Fruit fly (Drosophila melanogaster) whole organism, pupa: Measurements from ENCODE around the gene PpV.

Source experiments
- CG10348 ChIP-seq: fragments of 200-800 bp; sonication (Bioruptor generic); IDR thresholded peaks from 2 replicates; pipeline ENCODE4 v1.3.6; 2022; ENCODE audit warnings: missing biosample characterization, missing genetic modification characterization
- CG12605 ChIP-seq: fragments of 200-800 bp; sonication (Bioruptor generic); IDR thresholded peaks from 2 replicates; pipeline ENCODE4 v1.3.6; 2022; ENCODE audit warnings: missing biosample characterization, missing genetic modification characterization
- CG13204 ChIP-seq: fragments of 200-800 bp; sonication (Bioruptor generic); optimal IDR thresholded peaks from 2 replicates; lab custom pipeline; 2018; ENCODE audit warnings: missing biosample characterization, mild to moderate bottlenecking, missing genetic modification characterization, moderate library complexity
- CG14655 ChIP-seq: fragments of 200-800 bp; sonication (Bioruptor generic); optimal IDR thresholded peaks from 3 replicates; lab custom pipeline; 2017; ENCODE audit warnings: mild to moderate bottlenecking, missing biosample characterization, missing genetic modification reagents, missing genetic modification characterization
- CG15710 ChIP-seq: fragments of 200-800 bp; sonication (Bioruptor generic); optimal IDR thresholded peaks from 2 replicates; lab custom pipeline; 2018; ENCODE audit warnings: missing biosample characterization, mild to moderate bottlenecking, missing genetic modification characterization, moderate library complexity
- CG17806 ChIP-seq: fragments of 200-800 bp; sonication (Bioruptor generic); optimal IDR thresholded peaks from 2 replicates; lab custom pipeline; 2018; ENCODE audit warnings: missing biosample characterization, mild to moderate bottlenecking, missing genetic modification characterization, moderate library complexity
- CG32121 ChIP-seq: fragments of 200-800 bp; sonication (Bioruptor generic); IDR thresholded peaks from 2 replicates; pipeline ENCODE4 v1.3.6; 2022; ENCODE audit warnings: missing biosample characterization, missing genetic modification characterization
- CG34367 ChIP-seq: fragments of 200-800 bp; sonication (Bioruptor generic); optimal IDR thresholded peaks from 2 replicates; lab custom pipeline; 2018; ENCODE audit warnings: missing biosample characterization, mild to moderate bottlenecking, missing genetic modification characterization
- CG4496 ChIP-seq: fragments of 200-800 bp; sonication (Bioruptor generic); IDR thresholded peaks from 3 replicates; pipeline ENCODE4 v1.3.6; 2022; ENCODE audit warnings: missing biosample characterization, missing genetic modification characterization
- CG8159 ChIP-seq: fragments of 200-800 bp; sonication (Bioruptor generic); optimal IDR thresholded peaks from 3 replicates; lab custom pipeline; 2018; ENCODE audit warnings: missing biosample characterization, mild to moderate bottlenecking, missing genetic modification characterization, moderate library complexity
- CG8301 ChIP-seq: fragments of 200-800 bp; sonication (Bioruptor generic); optimal IDR thresholded peaks from 2 replicates; lab custom pipeline; 2018; ENCODE audit warnings: missing biosample characterization, mild to moderate bottlenecking, missing genetic modification characterization
- CG9948 ChIP-seq: fragments of 200-800 bp; sonication (Bioruptor generic); optimal IDR thresholded peaks from 2 replicates; lab custom pipeline; 2018; ENCODE audit warnings: missing biosample characterization, mild to moderate bottlenecking, missing genetic modification characterization, moderate library complexity
- D1 ChIP-seq: fragments of 200-800 bp; sonication (Bioruptor generic); optimal IDR thresholded peaks from 2 replicates; lab custom pipeline; 2018; ENCODE audit warnings: missing biosample characterization, mild to moderate bottlenecking, missing genetic modification characterization, moderate library complexity
- EcR ChIP-seq: fragments of 200-800 bp; sonication (Bioruptor generic); optimal IDR thresholded peaks from 3 replicates; lab custom pipeline; 2019; ENCODE audit warnings: missing biosample characterization, missing genetic modification characterization, mild to moderate bottlenecking, moderate library complexity, missing genetic modification reagents
- Ets98B ChIP-seq: fragments of 200-800 bp; sonication (Bioruptor generic); IDR thresholded peaks from 2 replicates; pipeline ENCODE4 v1.3.6; 2022; ENCODE audit warnings: missing biosample characterization, missing genetic modification characterization
- Pif1A ChIP-seq: fragments of 200-800 bp; sonication (Bioruptor generic); optimal IDR thresholded peaks from 3 replicates; lab custom pipeline; 2016; ENCODE audit warnings: missing biosample characterization, missing genetic modification characterization
- Pif1B ChIP-seq: fragments of 200-800 bp; sonication (Bioruptor generic); optimal IDR thresholded peaks from 3 replicates; lab custom pipeline; 2016; ENCODE audit warnings: missing biosample characterization, missing genetic modification characterization
- Snoo ChIP-seq: fragments of 200-800 bp; sonication (Bioruptor generic); optimal IDR thresholded peaks from 3 replicates; lab custom pipeline; 2017; ENCODE audit warnings: missing biosample characterization, mild to moderate bottlenecking, missing genetic modification characterization, inconsistent platforms
- fd96Ca ChIP-seq: fragments of 200-800 bp; sonication (Bioruptor generic); IDR thresholded peaks from 3 replicates; pipeline ENCODE4 v1.3.6; 2022; ENCODE audit warnings: missing biosample characterization, missing genetic modification characterization
- gl ChIP-seq: fragments of 200-800 bp; sonication (Bioruptor generic); optimal IDR thresholded peaks from 2 replicates; lab custom pipeline; 2018; ENCODE audit warnings: missing biosample characterization, mild to moderate bottlenecking, missing genetic modification characterization
- rn ChIP-seq: fragments of 200-800 bp; sonication (Bioruptor generic); IDR thresholded peaks from 2 replicates; pipeline ENCODE4 v1.3.6; 2022; ENCODE audit warnings: missing biosample characterization, missing genetic modification characterization

Gene PpV

dm6 chrX:6337702-6338101, 35.0 kb downstream of the PpV start, which contains the start of gene CG3842:
Gene CG3842, plus strand, starts transcription at chrX:6337762.
- TF ChIP-seq CG8301 (tag; lab: Kevin White, UChicago), result no peak
- TF ChIP-seq CG15710 (tag; lab: Kevin White, UChicago), result no peak
- no peak for TF ChIP-seq Ets98B (GFP tag; lab: Robert Waterston, UW)
- TF ChIP-seq CG17806 (tag; lab: Kevin White, UChicago), result no peak
- TF ChIP-seq rn (GFP tag; lab: Robert Waterston, UW), result no peak
- no peak for TF ChIP-seq fd96Ca (GFP tag; lab: Robert Waterston, UW)
- no peak for TF ChIP-seq D1 (tag; lab: Kevin White, UChicago)
- TF ChIP-seq CG9948, result no peak
- no peak for TF ChIP-seq Snoo (tag; lab: Kevin White, UChicago)
- no peak for TF ChIP-seq Pif1B (GFP tag; lab: Kevin White, UChicago)
- no peak for TF ChIP-seq Pif1A (GFP tag; lab: Kevin White, UChicago)
- TF ChIP-seq CG10348 (GFP tag; lab: Robert Waterston, UW), result no peak
- no peak for TF ChIP-seq CG13204 (GFP tag; lab: Kevin White, UChicago)
- no peak for TF ChIP-seq CG8159
- no peak for TF ChIP-seq CG34367 (tag; lab: Kevin White, UChicago)
- TF ChIP-seq gl (tag; lab: Kevin White, UChicago), result no peak
- TF ChIP-seq CG12605, result no peak
- no peak for TF ChIP-seq CG14655 (GFP tag; lab: Kevin White, UChicago)

- 0 out of 3 replicates have a peak, but pooled peaks have one; percentile 8 for TF ChIP-seq CG4496 (GFP tag; lab: Robert Waterston, UW)
- no peak for TF ChIP-seq fd96Ca (GFP tag; lab: Robert Waterston, UW)
- TF ChIP-seq rn (GFP tag; lab: Robert Waterston, UW), result no peak
- no peak for TF ChIP-seq CG8159
- TF ChIP-seq, all 21 proteins: peak for 1
Observed at dm6 chrX:6334945-6335344, 37.8 kb downstream of the PpV start.

dm6 chrX:6332988-6333719, 39.6 kb downstream of the PpV start:
- TF ChIP-seq CG34367 (tag; lab: Kevin White, UChicago) (no peak), CG14655 (GFP tag; lab: Kevin White, UChicago) (peak; percentile 68), CG17806 (tag; lab: Kevin White, UChicago) (no peak), CG15710 (tag; lab: Kevin White, UChicago) (peak; percentile 24), CG12605 (no peak; the same call in 1 of the 2 replicates), Ets98B (GFP tag; lab: Robert Waterston, UW) (no peak), EcR (GFP tag; lab: Kevin White, UChicago) (no peak), gl (tag; lab: Kevin White, UChicago) (no peak), fd96Ca (GFP tag; lab: Robert Waterston, UW) (peak; percentile 58; the same call in 2 of the 3 replicates), CG32121 (peak; percentile 21; the same call in 1 of the 2 replicates), CG10348 (GFP tag; lab: Robert Waterston, UW) (no peak), CG13204 (GFP tag; lab: Kevin White, UChicago) (peak; percentile 47), Pif1A (GFP tag; lab: Kevin White, UChicago) (no peak), CG8159 (peak; percentile 23), CG4496 (GFP tag; lab: Robert Waterston, UW) (peak; percentile 52; the same call in 2 of the 3 replicates), Pif1B (GFP tag; lab: Kevin White, UChicago) (no peak), rn (GFP tag; lab: Robert Waterston, UW) (no peak), CG9948 (peak; percentile 23), Snoo (tag; lab: Kevin White, UChicago) (no peak), D1 (tag; lab: Kevin White, UChicago) (no peak), CG8301 (tag; lab: Kevin White, UChicago) (peak; percentile 52)

dm6 chrX:6330369-6330949, 42.3 kb downstream of the PpV start, which contains the start of gene CG42240:
Gene CG42240, plus strand, starts transcription at chrX:6330842.
- TF ChIP-seq CG9948, result peak; percentile 93
- peak; percentile 83 for TF ChIP-seq EcR (GFP tag; lab: Kevin White, UChicago)
- peak; percentile 77 for TF ChIP-seq CG4496 (GFP tag; lab: Robert Waterston, UW)
- peak; percentile 80 for TF ChIP-seq CG13204 (GFP tag; lab: Kevin White, UChicago)
- peak; percentile 47; the same call in 1 of the 2 replicates for TF ChIP-seq CG10348 (GFP tag; lab: Robert Waterston, UW)
- TF ChIP-seq rn (GFP tag; lab: Robert Waterston, UW), result 0 out of 2 replicates have a peak, but pooled peaks have one; percentile 28
- TF ChIP-seq fd96Ca (GFP tag; lab: Robert Waterston, UW), result peak; percentile 58
- TF ChIP-seq CG8301 (tag; lab: Kevin White, UChicago), result peak; percentile 95
- peak; percentile 92 for TF ChIP-seq Pif1B (GFP tag; lab: Kevin White, UChicago)
- peak; percentile 77 for TF ChIP-seq gl (tag; lab: Kevin White, UChicago)
- peak; percentile 95 for TF ChIP-seq CG8159
- peak; percentile 89 for TF ChIP-seq CG34367 (tag; lab: Kevin White, UChicago)
- peak; percentile 93 for TF ChIP-seq CG15710 (tag; lab: Kevin White, UChicago)
- peak; percentile 92 for TF ChIP-seq Snoo (tag; lab: Kevin White, UChicago)
- peak; percentile 80 for TF ChIP-seq CG12605
- peak; percentile 74 for TF ChIP-seq Ets98B (GFP tag; lab: Robert Waterston, UW)
- peak; percentile 92 for TF ChIP-seq Pif1A (GFP tag; lab: Kevin White, UChicago)
- TF ChIP-seq CG17806 (tag; lab: Kevin White, UChicago), result peak; percentile 88
- TF ChIP-seq D1 (tag; lab: Kevin White, UChicago), result peak; percentile 91
- peak; percentile 89 for TF ChIP-seq CG32121
- peak; percentile 98 for TF ChIP-seq CG14655 (GFP tag; lab: Kevin White, UChicago)
